Worm (Caenorhabditis elegans): ENCODE data around the gene C34C12.12.

Gene C34C12.12

DNA sequence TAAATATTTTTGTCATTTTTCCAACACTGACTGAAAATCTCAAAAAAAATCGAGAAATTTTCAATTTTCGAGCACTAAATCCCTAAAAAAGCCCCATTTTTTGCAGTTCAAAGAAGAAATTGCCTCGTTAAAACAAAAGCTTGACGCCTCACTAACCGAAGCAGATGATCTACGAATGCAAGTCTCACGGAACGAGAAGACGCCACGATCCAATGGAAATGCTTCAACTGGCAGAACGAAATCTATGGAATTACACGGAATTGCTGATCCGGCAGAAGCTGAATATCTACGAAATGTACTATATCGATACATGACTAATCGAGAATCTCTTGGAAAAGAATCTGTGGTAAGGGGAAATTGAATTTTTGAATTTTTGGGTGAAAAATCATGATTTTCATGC is 29.1 kb upstream of the C34C12.12 start:
- TF ChIP-seq ceh-31 (tag; optimal IDR thresholded peaks at IDR 0.05) (peak; percentile 72), unc-55 (GFP tag; optimal IDR thresholded peaks at IDR 0.05) (no peak), pros-1 (tag; optimal IDR thresholded peaks at IDR 0.05) (no peak), ceh-6 (GFP tag; optimal IDR thresholded peaks at IDR 0.05) (no peak), hlh-13 (GFP tag; optimal IDR thresholded peaks at IDR 0.05) (no peak), tbx-2 (tag; optimal IDR thresholded peaks at IDR 0.05) (peak; percentile 52), C08G9.2 (tag; optimal IDR thresholded peaks at IDR 0.05) (peak; percentile 54), ceh-30 (tag; optimal IDR thresholded peaks at IDR 0.05) (no peak), rnt-1 (tag; optimal IDR thresholded peaks at IDR 0.05) (peak; percentile 10), ceh-14 (tag; optimal IDR thresholded peaks at IDR 0.05) (peak; percentile 7), hlh-30 (tag; optimal IDR thresholded peaks at IDR 0.05; ENCODE audit: insufficient read depth) (no peak), tbx-7 (tag; optimal IDR thresholded peaks at IDR 0.05) (no peak), ceh-34 (tag; optimal IDR thresholded peaks at IDR 0.05) (peak; percentile 17), ceh-24 (tag; optimal IDR thresholded peaks at IDR 0.05) (no peak), sdc-2 (tag; optimal IDR thresholded peaks at IDR 0.05) (no peak), ref-2 (tag; optimal IDR thresholded peaks at IDR 0.05) (peak; percentile 17), zip-5 (tag; optimal IDR thresholded peaks at IDR 0.05) (peak; percentile 36), lim-6 (tag; optimal IDR thresholded peaks at IDR 0.05) (peak; percentile 29), ceh-2 (tag; optimal IDR thresholded peaks at IDR 0.05) (peak; percentile 48)

DNA sequence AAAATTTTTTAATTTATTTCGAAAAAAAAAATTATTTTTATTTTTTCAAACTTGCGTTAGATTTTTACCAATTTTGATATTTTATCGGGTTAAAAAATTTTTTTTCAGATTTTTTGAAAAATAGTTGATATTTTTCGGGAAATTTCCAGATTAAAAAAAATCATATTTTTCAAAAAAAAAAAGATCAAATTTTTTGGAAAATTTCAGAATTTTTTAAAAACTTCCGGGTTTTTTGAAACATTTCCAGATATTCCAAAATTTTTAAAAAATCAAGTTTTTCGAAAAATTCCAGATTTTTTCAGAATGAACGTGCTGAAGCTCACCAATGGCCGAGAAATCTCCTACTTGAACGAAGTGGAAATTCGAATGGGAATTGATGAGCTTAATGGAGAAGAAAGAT is 27.6 kb upstream of the C34C12.12 start, which contains the start of gene metl-18:
metl-18 (plus strand) TSS at position 301 of the 400 bp plus-strand sequence.
- no peak for TF ChIP-seq ttx-3 (tag; optimal IDR thresholded peaks at IDR 0.05)
- TF ChIP-seq ceh-24 (tag; optimal IDR thresholded peaks at IDR 0.05) = no peak
- TF ChIP-seq C08G9.2 (tag; optimal IDR thresholded peaks at IDR 0.05) = no peak
- no peak for TF ChIP-seq fax-1 (tag; optimal IDR thresholded peaks at IDR 0.05)
- no peak for TF ChIP-seq ama-1 (optimal IDR thresholded peaks at IDR 0.05)
- no peak for TF ChIP-seq fkh-6 (tag; optimal IDR thresholded peaks at IDR 0.05)
- TF ChIP-seq unc-42 (tag; optimal IDR thresholded peaks at IDR 0.05) = no peak
- TF ChIP-seq F13H6.1 (tag; optimal IDR thresholded peaks at IDR 0.05) = no peak
- TF ChIP-seq rnt-1 (tag; optimal IDR thresholded peaks at IDR 0.05) = no peak
- no peak for TF ChIP-seq tbx-2 (tag; optimal IDR thresholded peaks at IDR 0.05)
- TF ChIP-seq pros-1 (tag; optimal IDR thresholded peaks at IDR 0.05) = no peak
- no peak for TF ChIP-seq ceh-31 (tag; optimal IDR thresholded peaks at IDR 0.05)
- no peak for TF ChIP-seq dve-1 (tag; optimal IDR thresholded peaks at IDR 0.05)
- TF ChIP-seq ceh-2 (tag; optimal IDR thresholded peaks at IDR 0.05) = no peak
- no peak for TF ChIP-seq K09A11.1 (tag; optimal IDR thresholded peaks at IDR 0.05; ENCODE audit: insufficient read depth)
- no peak for TF ChIP-seq ets-4 (tag; optimal IDR thresholded peaks at IDR 0.05)
- no peak for TF ChIP-seq sdc-2 (tag; optimal IDR thresholded peaks at IDR 0.05)
- no peak for TF ChIP-seq hlh-6 (tag; optimal IDR thresholded peaks at IDR 0.05)

- TF ChIP-seq gmeb-2 (tag; optimal IDR thresholded peaks at IDR 0.05) = no peak
- no peak for TF ChIP-seq madf-2 (tag; optimal IDR thresholded peaks at IDR 0.05)
- TF ChIP-seq ceh-34 (tag; optimal IDR thresholded peaks at IDR 0.05) = no peak
- no peak for TF ChIP-seq hlh-8 (tag; optimal IDR thresholded peaks at IDR 0.05)
- no peak for TF ChIP-seq nhr-232 (tag; optimal IDR thresholded peaks at IDR 0.05)
- no peak for TF ChIP-seq sdc-2 (tag; optimal IDR thresholded peaks at IDR 0.05)
Observed at ce11 chrIII:3426741-3427140, 26.3 kb upstream of the C34C12.12 start.

- TF ChIP-seq gmeb-2 (tag; optimal IDR thresholded peaks at IDR 0.05) (no peak), tbx-2 (tag; optimal IDR thresholded peaks at IDR 0.05) (no peak), rnt-1 (tag; optimal IDR thresholded peaks at IDR 0.05) (no peak), ets-4 (tag; optimal IDR thresholded peaks at IDR 0.05) (no peak), odd-2 (tag; optimal IDR thresholded peaks at IDR 0.05) (no peak), K02D7.2 (tag; optimal IDR thresholded peaks at IDR 0.05) (no peak), ceh-31 (tag; optimal IDR thresholded peaks at IDR 0.05) (no peak)
Observed at ce11 chrIII:3428574-3428973, 24.4 kb upstream of the C34C12.12 start.

- TF ChIP-seq unc-3 (GFP tag; conservative IDR thresholded peaks at IDR 0.05) (no peak), unc-3 (tag; optimal IDR thresholded peaks at IDR 0.05) (no peak), ceh-2 (tag; optimal IDR thresholded peaks at IDR 0.05) (no peak), lim-6 (tag; optimal IDR thresholded peaks at IDR 0.05) (no peak), ceh-31 (tag; optimal IDR thresholded peaks at IDR 0.05) (no peak), hlh-8 (tag; optimal IDR thresholded peaks at IDR 0.05) (no peak), ama-1 (optimal IDR thresholded peaks at IDR 0.05) (no peak), elt-4 (tag; optimal IDR thresholded peaks at IDR 0.05) (no peak), pqm-1 (tag; optimal IDR thresholded peaks at IDR 0.05) (no peak), ceh-22 (tag; optimal IDR thresholded peaks at IDR 0.05) (no peak), ttx-3 (tag; optimal IDR thresholded peaks at IDR 0.05) (no peak), fkh-10 (GFP tag; optimal IDR thresholded peaks at IDR 0.05) (no peak), hlh-13 (GFP tag; optimal IDR thresholded peaks at IDR 0.05) (no peak), K09A11.1 (tag; optimal IDR thresholded peaks at IDR 0.05; ENCODE audit: insufficient read depth) (no peak)
Observed at ce11 chrIII:3429761-3430160, 23.2 kb upstream of the C34C12.12 start.

Data from whole organism, late embryonic.